Fruit fly (Drosophila melanogaster): Measurements from ENCODE around the gene CG15306.

CG15306 gene

DNA sequence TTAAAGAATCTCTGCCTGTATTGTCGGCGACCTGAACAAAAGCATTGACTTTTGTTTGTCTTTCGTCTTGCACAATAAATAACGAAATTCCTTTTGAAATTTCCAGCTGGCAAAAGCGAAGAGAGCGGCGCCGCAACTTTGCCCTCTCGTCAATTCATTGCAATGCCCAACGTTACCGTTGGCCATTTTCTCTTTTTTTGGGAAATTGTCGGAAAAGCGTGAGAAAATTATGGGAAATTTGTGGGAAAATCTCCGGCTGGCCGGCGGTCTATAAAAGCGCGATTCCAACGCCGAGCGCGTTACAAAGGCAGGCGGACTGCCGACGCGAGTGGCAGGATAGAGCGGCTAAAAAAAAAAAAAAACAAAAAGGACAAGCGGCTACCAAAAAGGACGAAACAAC, 1.7 kb upstream of the CG15306 start, which contains the start of gene CG43740:
TSS of gene CG43740 (plus strand) at position 301 of the 400 bp plus-strand sequence.
- TF ChIP-seq CG17806 (tag; optimal IDR thresholded peaks at IDR 0.05) (no peak), CG8301 (tag; optimal IDR thresholded peaks at IDR 0.05) (no peak)

- TF ChIP-seq Pif1B (GFP tag; optimal IDR thresholded peaks at IDR 0.05) (peak; percentile 50), CG4496 (GFP tag; IDR thresholded peaks at IDR 0.05) (peak; percentile 69), Ets98B (GFP tag; IDR thresholded peaks at IDR 0.05) (peak; percentile 61; the same call in 1 of the 2 replicates), CG17806 (tag; optimal IDR thresholded peaks at IDR 0.05) (no peak), CG12605 (GFP tag; IDR thresholded peaks at IDR 0.05) (0 out of 2 replicates have a peak, but pooled peaks have one; percentile 33), CG14655 (GFP tag; optimal IDR thresholded peaks at IDR 0.05) (no peak), gl (tag; optimal IDR thresholded peaks at IDR 0.05) (no peak), fd96Ca (GFP tag; IDR thresholded peaks at IDR 0.05) (peak; percentile 31; the same call in 1 of the 3 replicates), CG34367 (tag; optimal IDR thresholded peaks at IDR 0.05) (no peak), CG10348 (GFP tag; IDR thresholded peaks at IDR 0.05) (no peak), CG13204 (GFP tag; optimal IDR thresholded peaks at IDR 0.05) (no peak), CG8301 (tag; optimal IDR thresholded peaks at IDR 0.05) (no peak), Pif1A (GFP tag; optimal IDR thresholded peaks at IDR 0.05) (peak; percentile 24), CG32121 (GFP tag; IDR thresholded peaks at IDR 0.05) (peak; percentile 59), EcR (GFP tag; optimal IDR thresholded peaks at IDR 0.05) (peak; percentile 36), CG9948 (tag; optimal IDR thresholded peaks at IDR 0.05) (no peak), Snoo (tag; optimal IDR thresholded peaks at IDR 0.05) (peak; percentile 33)
These were observed 1.8 kb downstream of the CG15306 start, which contains the start of gene Gip for dm6 chrX:10329659-10330289. Gene Gip, minus strand, starts transcription at chrX:10329872.

dm6 chrX:10326346-10326830, 5.2 kb downstream of the CG15306 start, which contains the start of gene CG2909:
Gene CG2909, plus strand, starts transcription at chrX:10326464.
- no peak for TF ChIP-seq CG12605 (GFP tag; IDR thresholded peaks at IDR 0.05)
- TF ChIP-seq CG15710 (tag; optimal IDR thresholded peaks at IDR 0.05): no peak
- no peak for TF ChIP-seq fd96Ca (GFP tag; IDR thresholded peaks at IDR 0.05)
- TF ChIP-seq CG8301 (tag; optimal IDR thresholded peaks at IDR 0.05): no peak

DNA sequence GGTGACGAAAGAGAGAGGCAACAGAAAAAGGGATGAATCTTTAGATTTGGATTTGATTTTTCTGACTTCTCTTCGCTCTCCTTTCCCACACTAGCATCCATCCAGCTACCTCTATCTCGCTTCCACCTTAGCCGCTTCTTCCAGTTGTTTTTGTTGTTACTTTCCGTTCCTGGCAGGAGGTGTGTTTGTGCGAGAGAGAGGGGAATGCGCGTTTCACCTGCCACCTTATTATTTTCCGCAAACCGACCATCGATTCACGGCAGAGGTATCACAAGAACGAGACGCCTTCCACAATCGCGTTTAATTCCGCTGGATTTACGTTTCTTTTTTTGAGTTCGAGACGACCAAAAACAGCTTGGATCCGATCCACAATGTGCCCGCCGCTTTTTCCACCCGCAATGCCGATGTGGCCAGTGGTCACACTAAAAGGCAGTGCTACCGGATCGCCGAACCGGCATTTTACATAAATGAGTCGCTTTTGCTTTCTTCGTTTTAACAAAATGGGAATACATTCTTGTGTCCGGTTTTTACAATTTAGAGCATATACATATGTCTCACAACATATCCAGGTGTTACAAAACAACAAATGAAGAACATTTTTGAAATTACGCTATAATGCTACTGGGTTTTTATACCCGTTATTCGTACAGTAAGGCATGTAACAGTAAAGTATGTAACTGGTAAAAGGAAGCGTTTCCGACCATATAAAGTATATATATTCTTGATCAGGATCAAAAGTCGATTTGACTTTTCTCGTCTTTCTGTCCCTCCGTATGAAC, 5.9 kb downstream of the CG15306 start, which contains the start of gene alpha-Man-Ia:
TSS of gene alpha-Man-Ia (minus strand) at position 392 of the 779 bp plus-strand sequence.
- TF ChIP-seq fd96Ca (GFP tag; IDR thresholded peaks at IDR 0.05) (no peak), gl (tag; optimal IDR thresholded peaks at IDR 0.05) (no peak), CG17806 (tag; optimal IDR thresholded peaks at IDR 0.05) (no peak), rn (GFP tag; IDR thresholded peaks at IDR 0.05) (no peak), CG12605 (GFP tag; IDR thresholded peaks at IDR 0.05) (no peak), EcR (GFP tag; optimal IDR thresholded peaks at IDR 0.05) (no peak), CG14655 (GFP tag; optimal IDR thresholded peaks at IDR 0.05) (no peak), CG4496 (GFP tag; IDR thresholded peaks at IDR 0.05) (0 out of 3 replicates have a peak, but pooled peaks have one; percentile 25)

DNA sequence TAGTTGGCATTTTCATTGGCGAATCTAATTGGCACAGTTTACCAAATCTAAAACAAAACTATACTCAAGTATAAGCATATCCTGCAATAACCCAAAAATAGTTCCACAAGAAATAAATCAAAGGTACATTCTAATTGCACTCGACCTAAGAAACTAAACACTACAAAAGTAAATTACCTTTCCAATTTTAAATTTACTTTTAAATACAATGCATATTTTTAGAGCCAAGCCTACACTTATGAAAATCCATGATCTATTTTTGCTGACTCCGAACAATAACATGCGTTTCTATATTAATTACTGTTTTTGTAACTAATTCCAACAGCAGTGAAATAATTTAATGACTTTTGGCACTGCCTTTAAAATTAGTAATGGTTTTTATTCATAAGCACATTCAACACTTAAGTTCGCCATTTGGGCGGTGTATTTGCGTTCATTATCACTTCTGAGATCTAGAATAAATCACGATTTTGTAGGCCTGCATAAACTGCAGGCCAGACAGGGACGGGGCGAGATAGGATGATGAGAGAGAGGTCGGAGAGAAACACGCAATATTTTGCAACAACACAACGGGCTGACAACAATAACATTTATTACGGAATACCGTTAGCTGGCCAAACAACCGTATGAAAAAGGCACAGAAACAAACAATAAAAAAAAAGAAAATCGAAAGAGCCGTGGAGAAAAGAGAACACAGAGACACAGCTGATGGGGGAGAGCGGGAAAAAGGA, 6.6 kb downstream of the CG15306 start:
- TF ChIP-seq CG4496 (GFP tag; IDR thresholded peaks at IDR 0.05): no peak; the same call in 2 of the 3 replicates
- peak; percentile 41 for TF ChIP-seq CG8159 (tag; optimal IDR thresholded peaks at IDR 0.05)
- TF ChIP-seq CG8301 (tag; optimal IDR thresholded peaks at IDR 0.05): peak; percentile 40
- TF ChIP-seq CG10348 (GFP tag; IDR thresholded peaks at IDR 0.05): no peak
- peak; percentile 56 for TF ChIP-seq Snoo (tag; optimal IDR thresholded peaks at IDR 0.05)
- no peak for TF ChIP-seq D1 (tag; optimal IDR thresholded peaks at IDR 0.05)
- TF ChIP-seq CG34367 (tag; optimal IDR thresholded peaks at IDR 0.05): no peak
- no peak for TF ChIP-seq EcR (GFP tag; optimal IDR thresholded peaks at IDR 0.05)
- no peak for TF ChIP-seq Pif1B (GFP tag; optimal IDR thresholded peaks at IDR 0.05)
- TF ChIP-seq Pif1A (GFP tag; optimal IDR thresholded peaks at IDR 0.05): peak; percentile 20
- no peak for TF ChIP-seq CG13204 (GFP tag; optimal IDR thresholded peaks at IDR 0.05)
- TF ChIP-seq CG14655 (GFP tag; optimal IDR thresholded peaks at IDR 0.05): peak; percentile 65
- peak; percentile 20 for TF ChIP-seq CG15710 (tag; optimal IDR thresholded peaks at IDR 0.05)
- TF ChIP-seq CG9948 (tag; optimal IDR thresholded peaks at IDR 0.05): peak; percentile 22
- no peak for TF ChIP-seq Ets98B (GFP tag; IDR thresholded peaks at IDR 0.05)

- TF ChIP-seq D1 (tag; optimal IDR thresholded peaks at IDR 0.05) (no peak), Pif1A (GFP tag; optimal IDR thresholded peaks at IDR 0.05) (no peak), fd96Ca (GFP tag; IDR thresholded peaks at IDR 0.05) (no peak), CG32121 (GFP tag; IDR thresholded peaks at IDR 0.05) (no peak), CG8301 (tag; optimal IDR thresholded peaks at IDR 0.05) (no peak), Pif1B (GFP tag; optimal IDR thresholded peaks at IDR 0.05) (no peak), gl (tag; optimal IDR thresholded peaks at IDR 0.05) (no peak), CG8159 (tag; optimal IDR thresholded peaks at IDR 0.05) (no peak), CG15710 (tag; optimal IDR thresholded peaks at IDR 0.05) (no peak), CG17806 (tag; optimal IDR thresholded peaks at IDR 0.05) (no peak), CG4496 (GFP tag; IDR thresholded peaks at IDR 0.05) (no peak), CG34367 (tag; optimal IDR thresholded peaks at IDR 0.05) (no peak), Ets98B (GFP tag; IDR thresholded peaks at IDR 0.05) (no peak), rn (GFP tag; IDR thresholded peaks at IDR 0.05) (no peak), CG9948 (tag; optimal IDR thresholded peaks at IDR 0.05) (no peak), CG14655 (GFP tag; optimal IDR thresholded peaks at IDR 0.05) (no peak), Snoo (tag; optimal IDR thresholded peaks at IDR 0.05) (no peak), CG10348 (GFP tag; IDR thresholded peaks at IDR 0.05) (no peak), EcR (GFP tag; optimal IDR thresholded peaks at IDR 0.05) (no peak)
These were observed 9.3 kb downstream of the CG15306 start for dm6 chrX:10322292-10322691.
